Worm (Caenorhabditis elegans) whole organism, L4/young adult: ENCODE data around the gene Y46B2A.3.

Source experiments
- W03F9.2 ChIP-seq: fragments of 150-350 bp; optimal IDR thresholded peaks from 2 replicates; lab custom pipeline; 2014; ENCODE audit warnings: missing biosample characterization, missing genetic modification characterization
- dao-5 ChIP-seq: sonication (generic microtip); optimal IDR thresholded peaks from 2 replicates; lab custom pipeline; 2016; ENCODE audit warnings: missing genotype, missing genetic modification characterization, moderate library complexity, missing compliant biosample characterization
- him-1 ChIP-seq: sonication (generic microtip); optimal IDR thresholded peaks from 2 replicates; lab custom pipeline; 2016; ENCODE audit warnings: missing genotype, missing genetic modification reagents, missing genetic modification characterization, missing compliant biosample characterization

DNA sequence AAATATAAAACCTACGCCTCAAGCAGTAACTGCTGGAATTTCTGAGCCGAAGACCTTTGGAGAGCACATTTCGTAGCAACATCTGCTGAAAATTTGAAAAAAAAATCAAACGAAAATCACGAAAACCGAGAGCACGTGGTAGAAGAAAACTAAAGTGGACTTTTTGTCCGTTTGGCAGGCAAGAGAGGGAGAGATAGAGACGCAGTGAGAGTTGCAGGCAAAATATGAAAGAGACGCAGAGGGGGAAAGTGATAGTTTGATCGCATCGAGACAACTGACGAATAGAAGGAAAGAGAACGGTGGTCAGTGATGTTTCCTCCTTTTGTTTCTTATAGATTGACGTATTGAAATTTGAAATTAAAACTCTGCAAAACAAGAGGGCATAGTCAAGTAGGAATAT, 18.2 kb downstream of the Y46B2A.3 start, which contains the start of the genes acdh-9 and F28A10.13:
- no peak for TF ChIP-seq him-1 (tag; lab: Kevin White, UChicago)
- no peak for TF ChIP-seq dao-5 (tag; lab: Kevin White, UChicago)
- TF ChIP-seq W03F9.2 (tag; lab: Kevin White, UChicago): no peak
